Fruit fly (Drosophila melanogaster): ENCODE data around the gene CG13124.

dm6 chr2L:9937908-9938307 is 29.5 kb upstream of the CG13124 start, which contains the start of gene Arglu1:
- TF ChIP-seq Dll (optimal IDR thresholded peaks at IDR 0.05) (no peak), EcR (GFP tag; optimal IDR thresholded peaks at IDR 0.05) (no peak), usp (GFP tag; optimal IDR thresholded peaks at IDR 0.05) (no peak), pan (optimal IDR thresholded peaks at IDR 0.05) (no peak), psq (optimal IDR thresholded peaks at IDR 0.05) (no peak), CG8478 (optimal IDR thresholded peaks at IDR 0.05) (no peak)
